Worm (Caenorhabditis elegans) whole organism, L1 larva: ENCODE results near the gene ttr-5.

Experiments
- ama-1 ChIP-seq: fragments of 150-350 bp; optimal IDR thresholded peaks from 2 replicates; lab custom pipeline; 2014
- nhr-237 ChIP-seq: fragments of 150-350 bp; optimal IDR thresholded peaks from 2 replicates; lab custom pipeline; 2014; ENCODE audit warnings: missing biosample characterization, missing genetic modification characterization

DNA sequence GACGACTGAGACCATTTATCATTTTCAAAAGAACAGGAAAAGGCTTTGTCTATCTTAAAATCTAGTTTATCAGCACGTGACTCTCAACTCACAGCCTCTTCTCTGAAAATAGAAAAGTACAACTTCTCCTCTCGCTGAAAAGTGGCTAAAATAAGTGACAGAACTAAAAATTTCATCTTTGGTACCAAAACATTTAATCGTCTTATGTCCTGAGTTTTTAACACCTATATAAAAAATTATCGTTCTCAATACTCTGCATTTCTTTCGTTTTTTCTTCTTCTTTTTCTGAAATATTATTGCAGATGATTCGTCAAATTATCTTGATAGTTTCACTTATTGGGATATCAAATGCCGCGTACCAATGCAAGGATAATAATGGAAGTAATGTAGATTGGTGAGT, 36.9 kb downstream of the ttr-5 start, which contains the start of gene crn-6:
- TF ChIP-seq ama-1 (lab: Kevin White, UChicago): no peak
- no peak for TF ChIP-seq nhr-237 (tag; lab: Kevin White, UChicago)
